Worm (Caenorhabditis elegans) whole organism, L3 larva: Measurements from ENCODE around the gene D2096.13.

Experiments used
- ZK546.5 ChIP-seq: sonication (generic microtip); optimal IDR thresholded peaks from 2 replicates; lab custom pipeline; 2017; ENCODE audit warnings: missing biosample characterization, missing genetic modification characterization
- ceh-28 ChIP-seq: fragments of 150-350 bp; optimal IDR thresholded peaks from 2 replicates; lab custom pipeline; 2014; ENCODE audit warnings: missing biosample characterization, missing genetic modification reagents, missing genetic modification characterization
- elt-3 ChIP-seq, 3 experiments: fragments of 150-350 bp in 1 of 3; sonication (generic microtip) in 2 of 3; optimal IDR thresholded peaks; 2 replicates in 2 of 3; 4 replicates in 1 of 3; lab custom pipeline; 2014 to 2017; ENCODE audit warnings: missing biosample characterization in 3 of 3, missing genetic modification characterization in 3 of 3
- fos-1 ChIP-seq: fragments of 150-350 bp; optimal IDR thresholded peaks from 2 replicates; lab custom pipeline; 2014; ENCODE audit warnings: missing biosample characterization, missing genetic modification characterization
- lin-15B ChIP-seq: fragments of 150-350 bp; optimal IDR thresholded peaks from 2 replicates; lab custom pipeline; 2014; ENCODE audit warnings: missing biosample characterization, missing genetic modification characterization
- nhr-237 ChIP-seq: fragments of 150-350 bp; optimal IDR thresholded peaks from 2 replicates; lab custom pipeline; 2014; ENCODE audit warnings: missing biosample characterization, missing genetic modification characterization
- nhr-25 ChIP-seq: sonication (generic microtip); optimal IDR thresholded peaks from 2 replicates; lab custom pipeline; 2017; ENCODE audit warnings: missing biosample characterization, missing genetic modification characterization
- nhr-28 ChIP-seq: fragments of 150-350 bp; optimal IDR thresholded peaks from 2 replicates; lab custom pipeline; 2014; ENCODE audit warnings: missing biosample characterization, missing genetic modification characterization
- sea-2 ChIP-seq: fragments of 150-350 bp; sonication (generic microtip); optimal IDR thresholded peaks from 4 replicates; lab custom pipeline; 2014; ENCODE audit warnings: missing biosample characterization, missing genetic modification reagents, missing genetic modification characterization
- snpc-4 ChIP-seq: fragments of 150-350 bp; optimal IDR thresholded peaks from 2 replicates; lab custom pipeline; 2014; ENCODE audit warnings: missing biosample characterization, missing genetic modification characterization
- unc-62 ChIP-seq: fragments of 150-350 bp; sonication (generic microtip); optimal IDR thresholded peaks from 4 replicates; lab custom pipeline; 2014; ENCODE audit warnings: missing biosample characterization, missing genetic modification reagents, missing genetic modification characterization

DNA sequence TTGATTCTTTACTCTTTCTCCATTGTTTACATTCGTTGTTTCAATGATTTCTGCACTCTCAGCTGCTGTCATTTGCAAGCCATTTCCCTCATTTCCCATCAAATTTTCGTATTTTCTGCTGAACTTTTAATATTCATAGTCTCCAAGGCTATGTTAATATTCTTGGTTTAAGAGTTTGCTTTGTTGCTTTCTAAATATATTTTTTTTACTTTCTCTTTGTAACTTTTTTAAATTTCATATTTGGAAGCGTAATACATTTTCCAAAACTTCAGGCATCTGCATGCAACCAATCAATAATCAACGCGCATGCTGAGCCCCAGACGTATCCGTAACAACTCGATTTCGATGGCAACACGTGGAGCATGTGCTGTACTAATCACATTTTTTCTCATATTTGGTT is 2.4 kb upstream of the D2096.13 start, which contains the start of gene sqv-1:
- no peak for TF ChIP-seq snpc-4 (tag; lab: Kevin White, UChicago)
- TF ChIP-seq ceh-28 (tag; lab: Kevin White, UChicago): no peak
- no peak for TF ChIP-seq fos-1 (tag; lab: Kevin White, UChicago)
- TF ChIP-seq lin-15B (tag; lab: Kevin White, UChicago): no peak
- no peak for TF ChIP-seq unc-62
- TF ChIP-seq sea-2 (GFP tag; lab: Kevin White, UChicago): no peak
- TF ChIP-seq elt-3 (tag; optimal IDR thresholded peaks at IDR 0.05; lab: Kevin White, UChicago): no peak
- TF ChIP-seq nhr-237 (tag; lab: Kevin White, UChicago): no peak
- no peak for TF ChIP-seq ZK546.5 (tag; lab: Kevin White, UChicago)
- TF ChIP-seq nhr-25: no peak
- no peak for TF ChIP-seq nhr-28 (tag; lab: Kevin White, UChicago)
